Fruit fly (Drosophila melanogaster) S2 (cell line): ENCODE results near the gene Phlpp.

Source experiments
- CG8478 ChIP-seq: fragments of >200 bp; optimal IDR thresholded peaks from 2 replicates; lab custom pipeline; 2018
- CTCF ChIP-seq, 2 experiments: fragments of >200 bp; optimal IDR thresholded peaks; 2 replicates each; lab custom pipeline; 2018

DNA sequence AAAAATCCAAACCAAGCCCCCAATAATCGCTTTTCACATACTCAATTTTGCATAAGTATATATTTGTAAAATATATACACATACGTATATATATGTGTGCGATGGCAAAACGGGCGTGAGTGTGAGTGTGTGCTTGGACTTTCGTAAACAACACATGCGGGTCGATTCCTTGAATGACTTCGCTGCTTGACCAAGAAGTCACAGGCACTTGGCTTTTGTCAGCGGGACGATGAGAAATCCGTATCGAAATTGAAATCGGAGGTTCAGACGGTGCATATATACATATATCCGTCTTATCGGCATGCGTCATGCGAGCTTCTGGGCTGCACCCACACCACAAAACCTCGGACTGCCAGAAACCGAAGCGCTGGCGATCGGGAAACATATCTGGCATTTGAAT lies 23.9 kb upstream of the Phlpp start:
- TF ChIP-seq CTCF (optimal IDR thresholded peaks at IDR 0.05; lab: Kevin White, UChicago): no peak
- TF ChIP-seq CG8478 (lab: Kevin White, UChicago): no peak
